Worm (Caenorhabditis elegans) whole organism, L2 larva: ENCODE results near the gene yif-1.

Experiments
- C34F6.9 ChIP-seq: fragments of 150-350 bp; optimal IDR thresholded peaks from 2 replicates; lab custom pipeline; 2014; ENCODE audit warnings: missing biosample characterization, missing genetic modification characterization
- F13H6.1 ChIP-seq: sonication (generic microtip); optimal IDR thresholded peaks from 2 replicates; lab custom pipeline; 2016; ENCODE audit warnings: missing genetic modification characterization, missing compliant biosample characterization
- R02D3.7 ChIP-seq: fragments of 150-350 bp; optimal IDR thresholded peaks from 2 replicates; lab custom pipeline; 2014; ENCODE audit warnings: missing biosample characterization, missing genetic modification characterization
- Y55F3AM.14 ChIP-seq: fragments of 200-800 bp; sonication (Bioruptor generic); optimal IDR thresholded peaks from 2 replicates; lab custom pipeline; 2018; ENCODE audit warnings: mild to moderate bottlenecking, missing genetic modification characterization, missing compliant biosample characterization
- ZK546.5 ChIP-seq: sonication (generic microtip); optimal IDR thresholded peaks from 2 replicates; lab custom pipeline; 2017; ENCODE audit warnings: missing biosample characterization, missing genetic modification characterization
- alr-1 ChIP-seq: fragments of 150-350 bp; optimal IDR thresholded peaks from 2 replicates; lab custom pipeline; 2014; ENCODE audit warnings: missing biosample characterization, missing genetic modification characterization
- aly-2 ChIP-seq: fragments of 150-350 bp; optimal IDR thresholded peaks from 2 replicates; lab custom pipeline; 2014; ENCODE audit warnings: missing biosample characterization, missing genetic modification characterization
- ama-1 ChIP-seq: fragments of 150-350 bp; optimal IDR thresholded peaks from 2 replicates; lab custom pipeline; 2018; ENCODE audit warnings: inconsistent platforms
- blmp-1 ChIP-seq: sonication (generic microtip); optimal IDR thresholded peaks from 2 replicates; lab custom pipeline; 2017; ENCODE audit warnings: missing genetic modification characterization, mild to moderate bottlenecking, missing compliant biosample characterization, antibody characterized with exemption, moderate library complexity; ENCODE audit not compliant: insufficient read depth
- ceh-16 ChIP-seq: fragments of 150-350 bp; optimal IDR thresholded peaks from 2 replicates; lab custom pipeline; 2014; ENCODE audit warnings: missing biosample characterization, missing genetic modification characterization
- ceh-82 ChIP-seq: fragments of 150-350 bp; optimal IDR thresholded peaks from 2 replicates; lab custom pipeline; 2014; ENCODE audit warnings: missing biosample characterization, missing genetic modification characterization
- crh-2 ChIP-seq: sonication (generic microtip); optimal IDR thresholded peaks from 2 replicates; lab custom pipeline; 2017; ENCODE audit warnings: missing biosample characterization, missing genetic modification characterization
- egl-27 ChIP-seq: sonication (generic microtip); optimal IDR thresholded peaks from 3 replicates; lab custom pipeline; 2017; ENCODE audit warnings: missing biosample characterization, missing genetic modification reagents, missing genetic modification characterization
- elt-1 ChIP-seq: fragments of 150-350 bp; optimal IDR thresholded peaks from 2 replicates; lab custom pipeline; 2014; ENCODE audit warnings: missing biosample characterization, missing genetic modification characterization
- elt-3 ChIP-seq: sonication (generic microtip); optimal IDR thresholded peaks from 2 replicates; lab custom pipeline; 2017; ENCODE audit warnings: missing biosample characterization, missing genetic modification characterization
- fos-1 ChIP-seq: fragments of 150-350 bp; optimal IDR thresholded peaks from 2 replicates; lab custom pipeline; 2014; ENCODE audit warnings: missing biosample characterization, missing genetic modification characterization
- lin-11 ChIP-seq: fragments of 150-350 bp; sonication (generic microtip); optimal IDR thresholded peaks from 2 replicates; lab custom pipeline; 2014; ENCODE audit warnings: missing biosample characterization, missing genetic modification characterization, inconsistent platforms, mixed read lengths
- lin-13 ChIP-seq: fragments of 150-350 bp; optimal IDR thresholded peaks from 2 replicates; lab custom pipeline; 2014; ENCODE audit warnings: missing biosample characterization, missing genetic modification reagents, missing genetic modification characterization
- lin-39 ChIP-seq: fragments of 150-350 bp; optimal IDR thresholded peaks from 2 replicates; lab custom pipeline; 2014; ENCODE audit warnings: missing biosample characterization, missing genetic modification reagents, missing genetic modification characterization
- lsy-2 ChIP-seq, 2 experiments: fragments of 150-350 bp in 1 of 2; sonication (generic microtip) in 1 of 2; optimal IDR thresholded peaks; 2 replicates each; lab custom pipeline; 2014 to 2017; ENCODE audit warnings: missing biosample characterization in 2 of 2, missing genetic modification characterization in 2 of 2
- mab-5 ChIP-seq: fragments of 150-350 bp; optimal IDR thresholded peaks from 2 replicates; lab custom pipeline; 2014; ENCODE audit warnings: missing biosample characterization, missing genetic modification characterization
- mbf-1 ChIP-seq: sonication (generic microtip); optimal IDR thresholded peaks from 2 replicates; lab custom pipeline; 2017; ENCODE audit warnings: missing biosample characterization, missing genetic modification characterization
- mdl-1 ChIP-seq, 2 experiments: fragments of 150-350 bp in 1 of 2; sonication (generic microtip) in 1 of 2; optimal IDR thresholded peaks; 2 replicates each; lab custom pipeline; 2017; ENCODE audit warnings: missing biosample characterization in 2 of 2, missing genetic modification characterization in 2 of 2
- nhr-10 ChIP-seq: sonication (generic microtip); optimal IDR thresholded peaks from 2 replicates; lab custom pipeline; 2017; ENCODE audit warnings: missing biosample characterization, missing genetic modification characterization
- nhr-11 ChIP-seq: fragments of 150-350 bp; optimal IDR thresholded peaks from 2 replicates; lab custom pipeline; 2014; ENCODE audit warnings: missing biosample characterization, missing genetic modification characterization
- nhr-129 ChIP-seq: fragments of 150-350 bp; optimal IDR thresholded peaks from 2 replicates; lab custom pipeline; 2014; ENCODE audit warnings: missing biosample characterization, missing genetic modification characterization
- nhr-21 ChIP-seq: fragments of 150-350 bp; optimal IDR thresholded peaks from 2 replicates; lab custom pipeline; 2014; ENCODE audit warnings: missing biosample characterization, missing genetic modification characterization
- nhr-23 ChIP-seq: fragments of 150-350 bp; optimal IDR thresholded peaks from 2 replicates; lab custom pipeline; 2014; ENCODE audit warnings: missing biosample characterization, missing genetic modification reagents, missing genetic modification characterization
- nhr-6 ChIP-seq: fragments of 150-350 bp; optimal IDR thresholded peaks from 2 replicates; lab custom pipeline; 2014; ENCODE audit warnings: missing biosample characterization, missing genetic modification characterization
- peb-1 ChIP-seq: fragments of 150-350 bp; optimal IDR thresholded peaks from 2 replicates; lab custom pipeline; 2014; ENCODE audit warnings: missing biosample characterization, missing genetic modification characterization
- sem-4 ChIP-seq: fragments of 150-350 bp; optimal IDR thresholded peaks from 2 replicates; lab custom pipeline; 2014; ENCODE audit warnings: missing biosample characterization, missing genetic modification reagents, missing genetic modification characterization
- sma-3 ChIP-seq: sonication (generic microtip); optimal IDR thresholded peaks from 2 replicates; lab custom pipeline; 2016; ENCODE audit warnings: missing genetic modification reagents, missing genetic modification characterization, missing compliant biosample characterization
- sma-9 ChIP-seq, 2 experiments: fragments of 150-350 bp in 1 of 2; sonication (generic microtip) in 1 of 2; optimal IDR thresholded peaks; 2 replicates each; lab custom pipeline; 2014 to 2016; ENCODE audit warnings: missing genetic modification characterization in 2 of 2, mild to moderate bottlenecking in 1 of 2, missing biosample characterization in 1 of 2, missing compliant biosample characterization in 1 of 2, missing genetic modification reagents in 1 of 2, moderate library complexity in 1 of 2
- snpc-4 ChIP-seq: fragments of 150-350 bp; optimal IDR thresholded peaks from 2 replicates; lab custom pipeline; 2014; ENCODE audit warnings: missing biosample characterization, missing genetic modification characterization
- unc-55 ChIP-seq: fragments of 150-350 bp; sonication (generic microtip); optimal IDR thresholded peaks from 3 replicates; lab custom pipeline; 2014; ENCODE audit warnings: missing biosample characterization, missing genetic modification reagents, missing genetic modification characterization
- unc-62 ChIP-seq: fragments of 150-350 bp; optimal IDR thresholded peaks from 2 replicates; lab custom pipeline; 2014; ENCODE audit warnings: missing biosample characterization, missing genetic modification reagents, missing genetic modification characterization
- zag-1 ChIP-seq: fragments of 150-350 bp; optimal IDR thresholded peaks from 2 replicates; lab custom pipeline; 2014; ENCODE audit warnings: missing biosample characterization, missing genetic modification characterization
- ztf-1 ChIP-seq: fragments of 200-800 bp; sonication (Bioruptor generic); conservative IDR thresholded peaks from 2 replicates; pipeline ENCODE4 v1.3.6; 2022; ENCODE audit warnings: missing genetic modification characterization, missing compliant biosample characterization
- ztf-11 ChIP-seq: sonication (generic microtip); optimal IDR thresholded peaks from 2 replicates; lab custom pipeline; 2017; ENCODE audit warnings: missing biosample characterization, missing genetic modification characterization
- ztf-4 ChIP-seq: fragments of 150-350 bp; optimal IDR thresholded peaks from 2 replicates; lab custom pipeline; 2014; ENCODE audit warnings: missing biosample characterization, missing genetic modification characterization

Gene yif-1

ce11 chrV:10081636-10082035, 26.9 kb upstream of the yif-1 start, which contains the start of gene nhr-205:
Gene nhr-205 (minus strand): TSS chrV:10081776.
- TF ChIP-seq egl-27 (tag; lab: Kevin White, UChicago) (no peak), ceh-82 (tag; lab: Kevin White, UChicago) (no peak), zag-1 (tag; lab: Kevin White, UChicago) (no peak), unc-55 (GFP tag; lab: Kevin White, UChicago) (no peak), nhr-23 (tag; lab: Kevin White, UChicago) (no peak), ZK546.5 (no peak), mbf-1 (no peak), Y55F3AM.14 (GFP tag; lab: Kevin White, UChicago) (no peak), elt-1 (tag; lab: Kevin White, UChicago) (no peak), unc-62 (GFP tag; lab: Kevin White, UChicago) (no peak), nhr-11 (no peak), lin-39 (no peak), ama-1 (no peak), C34F6.9 (tag; lab: Kevin White, UChicago) (no peak), peb-1 (tag; lab: Kevin White, UChicago) (no peak), sem-4 (tag; lab: Kevin White, UChicago) (no peak)
- TF ChIP-seq, all 48 proteins: peak for 0

- TF ChIP-seq egl-27 (tag; lab: Kevin White, UChicago): no peak
- no peak for TF ChIP-seq sma-3 (GFP tag; lab: Kevin White, UChicago)
- no peak for TF ChIP-seq unc-55 (GFP tag; lab: Kevin White, UChicago)
- no peak for TF ChIP-seq snpc-4
- TF ChIP-seq sma-9 (GFP tag; optimal IDR thresholded peaks at IDR 0.05; lab: Kevin White, UChicago): no peak
- no peak for TF ChIP-seq sma-9 (tag; optimal IDR thresholded peaks at IDR 0.05; lab: Kevin White, UChicago)
- TF ChIP-seq F13H6.1 (tag; lab: Kevin White, UChicago): no peak
- TF ChIP-seq C34F6.9 (tag; lab: Kevin White, UChicago): no peak
- no peak for TF ChIP-seq blmp-1 (tag; lab: Kevin White, UChicago)
- no peak for TF ChIP-seq ztf-11 (tag; lab: Kevin White, UChicago)
- no peak for TF ChIP-seq elt-3 (tag; lab: Kevin White, UChicago)
These were observed 26.2 kb upstream of the yif-1 start for ce11 chrV:10080905-10081304.

- TF ChIP-seq ztf-4 (tag; lab: Kevin White, UChicago): no peak
- no peak for TF ChIP-seq nhr-11
- no peak for TF ChIP-seq nhr-21 (tag; lab: Kevin White, UChicago)
- TF ChIP-seq nhr-6 (tag; lab: Kevin White, UChicago): no peak
- TF ChIP-seq alr-1 (tag; lab: Kevin White, UChicago): no peak
- no peak for TF ChIP-seq unc-62 (GFP tag; lab: Kevin White, UChicago)
- no peak for TF ChIP-seq lin-13 (GFP tag; lab: Kevin White, UChicago)
- no peak for TF ChIP-seq mab-5
- no peak for TF ChIP-seq crh-2 (tag; lab: Kevin White, UChicago)
- TF ChIP-seq, all 48 proteins: peak for 0
These were observed 23.5 kb upstream of the yif-1 start, which contains the start of gene R04B5.1 for ce11 chrV:10078244-10078643. Gene R04B5.1 (minus strand): TSS chrV:10078344.

- TF ChIP-seq ceh-16: no peak
- TF ChIP-seq nhr-10 (tag; lab: Kevin White, UChicago): no peak
- no peak for TF ChIP-seq C34F6.9 (tag; lab: Kevin White, UChicago)
- no peak for TF ChIP-seq R02D3.7 (tag; lab: Kevin White, UChicago)
- no peak for TF ChIP-seq sem-4 (tag; lab: Kevin White, UChicago)
- TF ChIP-seq fos-1: no peak
These were observed 20.7 kb upstream of the yif-1 start, which contains the start of gene F57A8.7 for ce11 chrV:10075441-10075840. Gene F57A8.7 (plus strand): TSS chrV:10075741.

- TF ChIP-seq C34F6.9 (tag; lab: Kevin White, UChicago): no peak
- TF ChIP-seq elt-3 (tag; lab: Kevin White, UChicago): no peak
- TF ChIP-seq sem-4 (tag; lab: Kevin White, UChicago): no peak
- TF ChIP-seq egl-27 (tag; lab: Kevin White, UChicago): no peak
- TF ChIP-seq mdl-1 (tag; optimal IDR thresholded peaks at IDR 0.05; lab: Kevin White, UChicago): no peak
- no peak for TF ChIP-seq F13H6.1 (tag; lab: Kevin White, UChicago)
- no peak for TF ChIP-seq nhr-129 (tag; lab: Kevin White, UChicago)
- no peak for TF ChIP-seq aly-2
- TF ChIP-seq lin-11: no peak
- no peak for TF ChIP-seq sma-9 (GFP tag; optimal IDR thresholded peaks at IDR 0.05; lab: Kevin White, UChicago)
- TF ChIP-seq sma-9 (tag; optimal IDR thresholded peaks at IDR 0.05; lab: Kevin White, UChicago): no peak
- no peak for TF ChIP-seq ztf-1 (GFP tag; lab: Robert Waterston, UW)
- no peak for TF ChIP-seq lin-13 (GFP tag; lab: Kevin White, UChicago)
- no peak for TF ChIP-seq peb-1 (tag; lab: Kevin White, UChicago)
- TF ChIP-seq sma-3 (GFP tag; lab: Kevin White, UChicago): no peak
- no peak for TF ChIP-seq nhr-21 (tag; lab: Kevin White, UChicago)
- no peak for TF ChIP-seq lsy-2 (tag; optimal IDR thresholded peaks at IDR 0.05; lab: Kevin White, UChicago)
- no peak for TF ChIP-seq snpc-4
These were observed 19.1 kb upstream of the yif-1 start, which contains the start of gene F57A8.6 for ce11 chrV:10073793-10074192. Gene F57A8.6 (minus strand): TSS chrV:10073893.
